Worm (Caenorhabditis elegans) whole organism, L4/young adult: ENCODE results near the gene sri-39.
"Not testable (repeated sequence)": the region's sequence is repeated elsewhere in the genome, so short reads cannot be mapped to it uniquely, and the experiment has no call there.

Experiments
- W03F9.2 ChIP-seq: fragments of 150-350 bp; optimal IDR thresholded peaks from 2 replicates; lab custom pipeline; 2014; ENCODE audit warnings: missing biosample characterization, missing genetic modification characterization
- dao-5 ChIP-seq: sonication (generic microtip); optimal IDR thresholded peaks from 2 replicates; lab custom pipeline; 2016; ENCODE audit warnings: missing genotype, missing genetic modification characterization, moderate library complexity, missing compliant biosample characterization

DNA sequence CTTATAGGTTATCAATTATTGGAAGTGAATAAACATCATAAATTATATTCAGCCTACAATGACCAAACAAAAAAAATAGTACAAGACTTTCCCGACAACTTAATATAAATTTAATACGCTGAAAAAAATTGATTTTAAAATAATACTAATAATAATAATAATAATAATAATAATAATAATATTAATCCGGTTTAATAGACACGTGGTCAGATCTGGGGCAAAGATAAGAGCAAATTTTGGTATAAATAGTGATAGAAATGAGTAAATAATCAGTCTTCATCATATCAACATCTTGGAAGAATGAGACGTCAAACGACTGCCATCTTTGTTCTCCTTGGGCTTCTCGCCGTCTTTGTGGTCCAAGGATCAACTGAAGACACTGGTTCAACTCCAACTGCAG, 29.3 kb downstream of the sri-39 start, which contains the start of gene msrp-5:
- not testable (repeated sequence) for TF ChIP-seq W03F9.2 (tag; lab: Kevin White, UChicago); dao-5
